Fruit fly (Drosophila melanogaster) whole organism, embryonic: Measurements from ENCODE around the gene wge.

Experiments used
- BtbVII ChIP-seq: fragments of 200-800 bp; sonication (Bioruptor generic); optimal IDR thresholded peaks from 3 replicates; lab custom pipeline; 2017; ENCODE audit warnings: missing biosample characterization, mild to moderate bottlenecking, missing genetic modification characterization
- CG10267 ChIP-seq: fragments of 200-800 bp; sonication (Bioruptor generic); optimal IDR thresholded peaks from 2 replicates; lab custom pipeline; 2018; ENCODE audit warnings: missing biosample characterization, mild to moderate bottlenecking, missing genetic modification characterization, moderate library complexity
- CG10431 ChIP-seq: fragments of 200-800 bp; sonication (Bioruptor generic); optimal IDR thresholded peaks from 3 replicates; lab custom pipeline; 2018; ENCODE audit warnings: missing biosample characterization, mild to moderate bottlenecking, missing genetic modification characterization
- CG11093 ChIP-seq: fragments of 200-800 bp; sonication (Bioruptor generic); IDR thresholded peaks from 3 replicates; pipeline ENCODE4 v1.3.6; 2022; ENCODE audit warnings: missing biosample characterization, missing genetic modification characterization
- CG11504 ChIP-seq: fragments of 200-800 bp; sonication (Bioruptor generic); optimal IDR thresholded peaks from 3 replicates; lab custom pipeline; 2019; ENCODE audit warnings: missing biosample characterization, mild to moderate bottlenecking, missing genetic modification characterization, moderate library complexity
- CG13287 ChIP-seq: fragments of 200-800 bp; sonication (Bioruptor generic); IDR thresholded peaks from 2 replicates; pipeline ENCODE4 v1.3.6; 2022; ENCODE audit warnings: missing biosample characterization, missing genetic modification characterization; ENCODE audit not compliant: partially characterized antibody
- CG13296 ChIP-seq: fragments of 200-800 bp; sonication (Bioruptor generic); optimal IDR thresholded peaks from 3 replicates; lab custom pipeline; 2018; ENCODE audit warnings: missing biosample characterization, mild to moderate bottlenecking, missing genetic modification characterization
- CG15479 ChIP-seq: fragments of 200-800 bp; sonication (Bioruptor generic); optimal IDR thresholded peaks from 3 replicates; lab custom pipeline; 2019; ENCODE audit warnings: missing biosample characterization, mild to moderate bottlenecking, missing genetic modification characterization, moderate library complexity
- CG1603 ChIP-seq: fragments of 200-800 bp; sonication (Bioruptor generic); optimal IDR thresholded peaks from 2 replicates; lab custom pipeline; 2019; ENCODE audit warnings: missing biosample characterization, mild to moderate bottlenecking, missing genetic modification characterization, moderate library complexity
- CG1832 ChIP-seq: fragments of 200-800 bp; sonication (Bioruptor generic); optimal IDR thresholded peaks from 2 replicates; lab custom pipeline; 2017; ENCODE audit warnings: missing biosample characterization, mild to moderate bottlenecking, missing genetic modification characterization, inconsistent platforms
- CG30431 ChIP-seq: fragments of 200-800 bp; sonication (Bioruptor generic); optimal IDR thresholded peaks from 2 replicates; lab custom pipeline; 2017; ENCODE audit warnings: missing biosample characterization, missing genetic modification characterization
- CG33213 ChIP-seq: fragments of 200-800 bp; sonication (Bioruptor generic); optimal IDR thresholded peaks from 3 replicates; lab custom pipeline; 2016; ENCODE audit warnings: missing biosample characterization, missing genetic modification characterization
- CG6272 ChIP-seq: fragments of 200-800 bp; sonication (Bioruptor generic); IDR thresholded peaks from 2 replicates; pipeline ENCODE4 v1.3.6; 2022; ENCODE audit warnings: missing biosample characterization, missing genetic modification characterization
- CG6854 ChIP-seq: fragments of 200-800 bp; sonication (Bioruptor generic); optimal IDR thresholded peaks from 3 replicates; lab custom pipeline; 2017; ENCODE audit warnings: missing biosample characterization, mild to moderate bottlenecking, missing genetic modification characterization
- CG8478 ChIP-seq: fragments of >200 bp; optimal IDR thresholded peaks from 2 replicates; lab custom pipeline; 2018
- CG9932 ChIP-seq: fragments of 200-800 bp; sonication (Bioruptor generic); IDR thresholded peaks from 2 replicates; pipeline ENCODE4 v1.3.6; 2022; ENCODE audit warnings: missing biosample characterization, missing genetic modification characterization
- Chrac-16 ChIP-seq: fragments of 200-800 bp; sonication (Bioruptor generic); optimal IDR thresholded peaks from 3 replicates; lab custom pipeline; 2016; ENCODE audit warnings: missing biosample characterization, missing genetic modification characterization
- Deaf1 ChIP-seq: fragments of 200-800 bp; optimal IDR thresholded peaks from 3 replicates; lab custom pipeline; 2019; ENCODE audit warnings: missing biosample characterization, mild to moderate bottlenecking, missing genetic modification characterization, moderate library complexity
- E2f2 ChIP-seq: fragments of 200-800 bp; sonication (Bioruptor generic); IDR thresholded peaks from 2 replicates; pipeline ENCODE4 v1.3.6; 2022; ENCODE audit warnings: missing biosample characterization, missing genetic modification characterization
- Elba2 ChIP-seq: fragments of 200-800 bp; sonication (Bioruptor generic); optimal IDR thresholded peaks from 3 replicates; lab custom pipeline; 2016; ENCODE audit warnings: missing biosample characterization, missing genetic modification characterization
- Med ChIP-seq: fragments of 200-800 bp; sonication (Bioruptor generic); peaks from one replicate; lab custom pipeline; 2016; ENCODE audit warnings: missing biosample characterization, missing genetic modification characterization, mild to moderate bottlenecking, inconsistent platforms, moderate library complexity
- NC2β ChIP-seq: fragments of 200-800 bp; sonication (Bioruptor generic); optimal IDR thresholded peaks from 2 replicates; lab custom pipeline; 2016; ENCODE audit warnings: missing biosample characterization, missing genetic modification characterization
- Neu2 ChIP-seq: fragments of 200-800 bp; sonication (Bioruptor generic); optimal IDR thresholded peaks from 3 replicates; lab custom pipeline; 2016; ENCODE audit warnings: missing biosample characterization, missing genetic modification characterization, borderline replicate concordance
- Nf-YB ChIP-seq: fragments of 200-800 bp; sonication (Bioruptor generic); optimal IDR thresholded peaks from 3 replicates; lab custom pipeline; 2019; ENCODE audit warnings: missing biosample characterization, mild to moderate bottlenecking, missing genetic modification characterization, moderate library complexity
- Sry-β ChIP-seq: fragments of 200-800 bp; sonication (Bioruptor generic); optimal IDR thresholded peaks from 2 replicates; lab custom pipeline; 2018; ENCODE audit warnings: missing biosample characterization, mild to moderate bottlenecking, missing genetic modification characterization, moderate library complexity
- Trl ChIP-seq, 3 experiments: fragments of >200 bp in 2 of 3; fragments of 200-800 bp in 1 of 3; sonication (Bioruptor generic) in 1 of 3; optimal IDR thresholded peaks; 2 replicates in 1 of 3; 3 replicates in 2 of 3; lab custom pipeline; 2016 to 2017; ENCODE audit warnings: missing biosample characterization in 1 of 3, missing genetic modification characterization in 1 of 3
- YL-1 ChIP-seq: fragments of 200-800 bp; sonication (Bioruptor generic); optimal IDR thresholded peaks from 3 replicates; lab custom pipeline; 2017; ENCODE audit warnings: missing biosample characterization, mild to moderate bottlenecking, missing genetic modification characterization
- abd-A ChIP-seq: fragments of 200-800 bp; sonication (Bioruptor generic); optimal IDR thresholded peaks from 3 replicates; lab custom pipeline; 2019; ENCODE audit warnings: missing biosample characterization, mild to moderate bottlenecking, missing genetic modification characterization, moderate library complexity
- ase ChIP-seq: fragments of 200-800 bp; sonication (Bioruptor generic); IDR thresholded peaks from 3 replicates; pipeline ENCODE4 v1.3.6; 2022; ENCODE audit warnings: missing biosample characterization, missing genetic modification characterization
- crc ChIP-seq: fragments of 200-800 bp; sonication (Bioruptor generic); optimal IDR thresholded peaks from 2 replicates; lab custom pipeline; 2016; ENCODE audit warnings: missing biosample characterization, missing genetic modification characterization
- fd64A ChIP-seq: fragments of 200-800 bp; sonication (Bioruptor generic); optimal IDR thresholded peaks from 3 replicates; lab custom pipeline; 2018; ENCODE audit warnings: missing biosample characterization, mild to moderate bottlenecking, missing genetic modification characterization
- hth ChIP-seq: fragments of >200 bp; optimal IDR thresholded peaks from 2 replicates; lab custom pipeline; 2017; ENCODE audit warnings: inconsistent platforms
- jigr1 ChIP-seq: fragments of 200-800 bp; sonication (Bioruptor generic); IDR thresholded peaks from 3 replicates; pipeline ENCODE4 v1.3.6; 2022; ENCODE audit warnings: missing biosample characterization, missing genetic modification characterization
- jumu ChIP-seq: fragments of 200-800 bp; sonication (Bioruptor generic); optimal IDR thresholded peaks from 3 replicates; lab custom pipeline; 2016; ENCODE audit warnings: missing biosample characterization, missing genetic modification characterization
- kah ChIP-seq: fragments of 200-800 bp; sonication (Bioruptor generic); optimal IDR thresholded peaks from 2 replicates; lab custom pipeline; 2018; ENCODE audit warnings: missing biosample characterization, mild to moderate bottlenecking, missing genetic modification characterization
- kni ChIP-seq: fragments of 200-800 bp; sonication (Bioruptor generic); optimal IDR thresholded peaks from 3 replicates; lab custom pipeline; 2017; ENCODE audit warnings: mild to moderate bottlenecking, missing biosample characterization, missing genetic modification reagents, missing genetic modification characterization
- luna ChIP-seq: fragments of 200-800 bp; sonication (Bioruptor generic); optimal IDR thresholded peaks from 2 replicates; lab custom pipeline; 2016; ENCODE audit warnings: missing biosample characterization, missing genetic modification characterization
- mld ChIP-seq: fragments of 200-800 bp; sonication (Bioruptor generic); IDR thresholded peaks from 3 replicates; pipeline ENCODE4 v1.3.6; 2022; ENCODE audit warnings: missing biosample characterization, missing genetic modification characterization; ENCODE audit not compliant: partially characterized antibody
- oc ChIP-seq: fragments of 200-800 bp; sonication (Bioruptor generic); optimal IDR thresholded peaks from 2 replicates; lab custom pipeline; 2018; ENCODE audit warnings: missing biosample characterization, mild to moderate bottlenecking, missing genetic modification characterization, moderate library complexity
- pho ChIP-seq: fragments of 200-800 bp; sonication (Bioruptor generic); optimal IDR thresholded peaks from 2 replicates; lab custom pipeline; 2016; ENCODE audit warnings: missing biosample characterization, missing genetic modification characterization
- pros ChIP-seq: fragments of 200-800 bp; sonication (Bioruptor generic); optimal IDR thresholded peaks from 3 replicates; lab custom pipeline; 2019; ENCODE audit warnings: missing biosample characterization, mild to moderate bottlenecking, missing genetic modification characterization, moderate library complexity
- psq ChIP-seq: fragments of 200-800 bp; sonication (Bioruptor generic); optimal IDR thresholded peaks from 2 replicates; lab custom pipeline; 2017; ENCODE audit warnings: missing biosample characterization, missing genetic modification characterization
- sd ChIP-seq: fragments of 200-800 bp; sonication (Bioruptor generic); optimal IDR thresholded peaks from 3 replicates; lab custom pipeline; 2018; ENCODE audit warnings: missing biosample characterization, mild to moderate bottlenecking, missing genetic modification characterization, moderate library complexity
- sens-2 ChIP-seq: fragments of 200-800 bp; sonication (Bioruptor generic); IDR thresholded peaks from 2 replicates; pipeline ENCODE4 v1.3.6; 2022; ENCODE audit warnings: missing biosample characterization, missing genetic modification characterization
- sqz ChIP-seq: fragments of 200-800 bp; sonication (Bioruptor generic); optimal IDR thresholded peaks from 3 replicates; lab custom pipeline; 2018; ENCODE audit warnings: missing biosample characterization, mild to moderate bottlenecking, missing genetic modification characterization
- twi ChIP-seq: fragments of 200-800 bp; optimal IDR thresholded peaks from 2 replicates; lab custom pipeline; 2019; ENCODE audit warnings: missing biosample characterization, mild to moderate bottlenecking, missing genetic modification characterization, moderate library complexity
- vvl ChIP-seq: fragments of 200-800 bp; sonication (Bioruptor generic); IDR thresholded peaks from 2 replicates; pipeline ENCODE4 v1.3.6; 2022; ENCODE audit warnings: missing biosample characterization, missing genetic modification characterization

The wge gene

DNA sequence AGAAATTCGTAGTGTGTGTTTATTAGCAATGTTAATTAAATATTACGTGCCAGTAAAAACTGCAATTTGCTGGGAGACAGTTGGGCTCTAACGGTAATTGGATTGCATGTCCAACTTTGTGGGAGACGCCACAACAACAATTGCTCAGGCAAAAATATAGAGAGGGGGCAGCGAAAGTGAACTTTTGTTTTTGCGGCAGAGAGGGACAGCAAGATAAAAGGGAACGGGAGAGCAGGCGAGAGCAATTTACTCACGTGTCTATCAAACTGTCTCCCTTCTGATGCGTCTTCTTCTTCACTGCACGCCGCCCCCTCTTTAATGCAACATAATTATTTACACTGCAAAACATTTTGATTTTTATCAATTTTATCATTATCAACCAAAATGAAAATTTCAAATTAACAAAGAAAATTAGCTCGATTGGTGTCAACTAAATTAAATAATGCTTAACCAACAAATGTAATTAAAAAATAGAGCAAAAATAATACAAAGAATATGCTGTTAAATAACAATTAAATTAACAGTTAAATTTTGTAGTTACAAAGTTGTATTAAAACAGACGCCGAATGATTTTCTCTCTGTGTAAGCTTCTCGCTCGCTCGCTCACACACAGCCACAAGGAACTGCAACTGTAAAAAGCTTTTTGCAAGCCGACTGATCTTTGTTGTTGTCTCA lies 53.5 kb downstream of the wge start (continued):
- TF ChIP-seq ase, result peak; percentile 65; the same call in 1 of the 3 replicates
- no peak for TF ChIP-seq CG8478 (lab: Kevin White, UChicago)
- peak; percentile 62 for TF ChIP-seq Chrac-16 (GFP tag; lab: Kevin White, UChicago)
- peak; percentile 68 for TF ChIP-seq CG13296 (GFP tag; lab: Kevin White, UChicago)
- peak; percentile 33 for TF ChIP-seq CG6854
- TF ChIP-seq CG11504 (tag; lab: Kevin White, UChicago), result peak; percentile 95
- TF ChIP-seq Elba2 (GFP tag; lab: Kevin White, UChicago), result no peak
- peak; percentile 20; the same call in 1 of the 2 replicates for TF ChIP-seq CG9932
- TF ChIP-seq CG10267 (tag; lab: Kevin White, UChicago), result peak; percentile 89
- no peak for TF ChIP-seq hth
- no peak for TF ChIP-seq luna (GFP tag; lab: Kevin White, UChicago)
- TF ChIP-seq jumu (GFP tag; lab: Kevin White, UChicago), result peak; percentile 21
- 0 out of 2 replicates have a peak, but pooled peaks have one; percentile 45 for TF ChIP-seq CG6272 (GFP tag; lab: Robert Waterston, UW)
- peak; percentile 40 for TF ChIP-seq crc (GFP tag; lab: Kevin White, UChicago)
- TF ChIP-seq CG1832 (GFP tag; lab: Kevin White, UChicago), result no peak
- TF ChIP-seq sqz (GFP tag; lab: Kevin White, UChicago), result peak; percentile 83
- TF ChIP-seq jigr1 (GFP tag; lab: Robert Waterston, UW), result peak; percentile 61; the same call in 1 of the 3 replicates
- TF ChIP-seq CG10431 (GFP tag; lab: Kevin White, UChicago), result no peak
- TF ChIP-seq NC2β (GFP tag; lab: Kevin White, UChicago), result peak; percentile 64
- TF ChIP-seq pho, result peak; percentile 23
- peak; percentile 36 to 56 for TF ChIP-seq Trl (optimal IDR thresholded peaks at IDR 0.05; lab: Kevin White, UChicago)
- TF ChIP-seq Trl (GFP tag; optimal IDR thresholded peaks at IDR 0.05; lab: Kevin White, UChicago), result peak; percentile 15

dm6 chr3R:22666449-22667283 lies 54.3 kb downstream of the wge start:
- TF ChIP-seq mld (GFP tag; lab: Robert Waterston, UW) (no peak), CG8478 (lab: Kevin White, UChicago) (peak; percentile 55), CG11093 (GFP tag; lab: Robert Waterston, UW) (no peak), CG13287 (GFP tag; lab: Robert Waterston, UW) (peak; percentile 32; the same call in 1 of the 2 replicates), twi (tag; lab: Kevin White, UChicago) (no peak), CG1603 (peak; percentile 1), Neu2 (GFP tag; lab: Kevin White, UChicago) (peak; percentile 2), Nf-YB (GFP tag; lab: Kevin White, UChicago) (peak; percentile 8), CG15479 (GFP tag; lab: Kevin White, UChicago) (peak; percentile 58), BtbVII (GFP tag; lab: Kevin White, UChicago) (peak; percentile 20), abd-A (tag; lab: Kevin White, UChicago) (peak; percentile 64), oc (tag; lab: Kevin White, UChicago) (peak; percentile 12), fd64A (no peak), Med (GFP tag; lab: Kevin White, UChicago) (peak; percentile 58), psq (GFP tag; lab: Kevin White, UChicago) (no peak), pros (GFP tag; lab: Kevin White, UChicago) (peak; percentile 66), kah (GFP tag; lab: Kevin White, UChicago) (peak; percentile 46), E2f2 (peak; percentile 11; the same call in 1 of the 2 replicates), CG33213 (GFP tag; lab: Kevin White, UChicago) (no peak), Sry-β (GFP tag; lab: Kevin White, UChicago) (peak; percentile 92), YL-1 (GFP tag; lab: Kevin White, UChicago) (peak; percentile 35), kni (GFP tag; lab: Kevin White, UChicago) (peak; percentile 22), sens-2 (GFP tag; lab: Robert Waterston, UW) (no peak), vvl (peak; percentile 39; the same call in 1 of the 2 replicates), sd (tag; lab: Kevin White, UChicago) (peak; percentile 77), CG30431 (GFP tag; lab: Kevin White, UChicago) (no peak), Deaf1 (peak; percentile 43)
